Fruit fly (Drosophila melanogaster): ENCODE results near the gene CG42374.

Gene CG42374

dm6 chr3L:19254715-19255428 is 8.7 kb upstream of the CG42374 start, which contains the start of the genes mRpL21 and rept (continued):
- TF ChIP-seq CG10654 (GFP tag; optimal IDR thresholded peaks at IDR 0.05) (peak; percentile 17), CG12659 (GFP tag; optimal IDR thresholded peaks at IDR 0.05) (peak; percentile 67), CG11456 (GFP tag; IDR thresholded peaks at IDR 0.05) (peak; percentile 54; the same call in 1 of the 3 replicates), CG11504 (tag; optimal IDR thresholded peaks at IDR 0.05) (peak; percentile 47), br (optimal IDR thresholded peaks at IDR 0.05) (no peak), insv (GFP tag; optimal IDR thresholded peaks at IDR 0.05) (peak in 1 of 2 experiments; percentile 50), bcd (GFP tag; optimal IDR thresholded peaks at IDR 0.05) (peak; percentile 45), CG12769 (tag; optimal IDR thresholded peaks at IDR 0.05) (peak; percentile 68), CG9932 (GFP tag; IDR thresholded peaks at IDR 0.05) (peak; percentile 74), stc (GFP tag; IDR thresholded peaks at IDR 0.05) (0 out of 2 replicates have a peak, but pooled peaks have one; percentile 6), CG1024 (GFP tag; IDR thresholded peaks at IDR 0.05) (no peak), CG7839 (tag; optimal IDR thresholded peaks at IDR 0.05) (peak; percentile 48), Pdp1 (GFP tag; optimal IDR thresholded peaks at IDR 0.05) (peak; percentile 31 to 94), CG9609 (GFP tag; optimal IDR thresholded peaks at IDR 0.05) (no peak), CG10543 (GFP tag; optimal IDR thresholded peaks at IDR 0.05) (peak; percentile 37), otp (GFP tag; IDR thresholded peaks at IDR 0.05) (no peak), CG30403 (GFP tag; optimal IDR thresholded peaks at IDR 0.05) (peak; percentile 79), CG12299 (tag; optimal IDR thresholded peaks at IDR 0.05) (peak; percentile 33), CG3407 (GFP tag; optimal IDR thresholded peaks at IDR 0.05) (no peak), Doc2 (GFP tag; IDR thresholded peaks at IDR 0.05) (no peak), CG8388 (GFP tag; optimal IDR thresholded peaks at IDR 0.05) (peak; percentile 43), CG31365 (tag; optimal IDR thresholded peaks at IDR 0.05) (no peak), Lpt (GFP tag; optimal IDR thresholded peaks at IDR 0.05) (no peak), CG6765 (GFP tag; optimal IDR thresholded peaks at IDR 0.05) (peak; percentile 16), CG17568 (GFP tag; optimal IDR thresholded peaks at IDR 0.05) (peak; percentile 50), Adf1 (GFP tag; IDR thresholded peaks at IDR 0.05) (peak; percentile 51), grau (tag; optimal IDR thresholded peaks at IDR 0.05) (peak; percentile 63), twi (tag; optimal IDR thresholded peaks at IDR 0.05) (peak; percentile 81), gsb (GFP tag; IDR thresholded peaks at IDR 0.05) (no peak), dmrt99B (tag; optimal IDR thresholded peaks at IDR 0.05) (peak; percentile 39), CG14860 (GFP tag; IDR thresholded peaks at IDR 0.05; ENCODE audit: partially characterized antibody) (no peak), dan (GFP tag; IDR thresholded peaks at IDR 0.05) (no peak), mld (GFP tag; IDR thresholded peaks at IDR 0.05; ENCODE audit: partially characterized antibody) (no peak), bsh (GFP tag; optimal IDR thresholded peaks at IDR 0.05) (peak in 1 of 2 experiments; percentile 40), Bdp1 (GFP tag; optimal IDR thresholded peaks at IDR 0.05) (peak; percentile 51), CG7745 (tag; optimal IDR thresholded peaks at IDR 0.05) (no peak), gro (GFP tag; optimal IDR thresholded peaks at IDR 0.05) (peak; percentile 58), chinmo (GFP tag; IDR thresholded peaks at IDR 0.05; ENCODE audit: partially characterized antibody) (no peak), zfh1 (GFP tag; IDR thresholded peaks at IDR 0.05) (no peak), ro (GFP tag; IDR thresholded peaks at IDR 0.05) (no peak), CG12219 (GFP tag; optimal IDR thresholded peaks at IDR 0.05) (peak; percentile 14), CG11560 (tag; IDR thresholded peaks at IDR 0.05) (no peak), Hsf (GFP tag; optimal IDR thresholded peaks at IDR 0.05) (peak; percentile 69), Hmr (GFP tag; optimal IDR thresholded peaks at IDR 0.05) (peak; percentile 73), jigr1 (GFP tag; IDR thresholded peaks at IDR 0.05) (no peak), CG14710 (tag; optimal IDR thresholded peaks at IDR 0.05) (peak; percentile 64), CG9876 (GFP tag; optimal IDR thresholded peaks at IDR 0.05) (peak; percentile 32), CG43689 (GFP tag; IDR thresholded peaks at IDR 0.05) (no peak), tgo (GFP tag; IDR thresholded peaks at IDR 0.05) (peak; percentile 36; the same call in 1 of the 3 replicates), schlank (tag; optimal IDR thresholded peaks at IDR 0.05) (peak; percentile 13)
